Worm (Caenorhabditis elegans): ENCODE measurements around the gene F08F8.10.

The F08F8.10 gene

DNA sequence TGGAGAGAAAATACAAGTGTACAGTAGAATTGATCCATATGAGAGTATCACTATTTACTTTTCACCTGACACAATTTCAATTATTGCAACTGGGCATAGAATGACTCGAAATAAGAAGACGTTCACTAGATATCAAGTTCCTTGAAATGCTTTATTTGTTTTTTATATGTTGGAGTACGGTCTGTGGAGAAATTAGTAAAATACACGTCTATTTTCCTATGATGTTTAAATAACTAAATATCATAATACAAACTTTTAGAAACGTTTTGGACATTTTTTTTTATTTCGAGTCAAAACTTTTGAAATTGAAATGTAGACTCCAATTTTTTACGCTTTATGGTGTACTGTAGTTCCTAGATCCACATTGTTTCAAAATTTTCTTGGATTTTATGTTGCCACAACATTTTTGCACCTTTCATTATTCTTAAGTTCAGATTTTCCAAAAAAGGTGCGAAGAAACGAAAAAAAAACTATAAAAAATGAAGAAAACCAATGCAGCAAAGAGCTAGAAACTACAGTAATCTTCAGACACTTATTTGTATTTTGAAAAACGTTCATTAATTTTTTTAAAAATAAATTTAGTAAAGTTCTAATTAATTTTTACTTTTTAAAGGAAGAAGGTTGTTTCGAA, 12.3 kb upstream of the F08F8.10 start:
- no peak for TF ChIP-seq lin-32 (GFP tag; optimal IDR thresholded peaks at IDR 0.05)
- no peak for TF ChIP-seq mep-1 (tag; optimal IDR thresholded peaks at IDR 0.05)
- no peak for TF ChIP-seq lsy-2 (tag; optimal IDR thresholded peaks at IDR 0.05)
- no peak for TF ChIP-seq unc-62 (GFP tag; optimal IDR thresholded peaks at IDR 0.05)
- no peak for TF ChIP-seq ham-2 (GFP tag; optimal IDR thresholded peaks at IDR 0.05)
- TF ChIP-seq mls-2 (tag; optimal IDR thresholded peaks at IDR 0.05) = no peak
- no peak for TF ChIP-seq mab-5 (tag; optimal IDR thresholded peaks at IDR 0.05)
- no peak for TF ChIP-seq unc-39 (tag; optimal IDR thresholded peaks at IDR 0.05)
- TF ChIP-seq nhr-28 (tag; optimal IDR thresholded peaks at IDR 0.05) = no peak
- TF ChIP-seq flh-1 (GFP tag; optimal IDR thresholded peaks at IDR 0.05) = no peak
- no peak for TF ChIP-seq tbx-8 (GFP tag; optimal IDR thresholded peaks at IDR 0.05)

DNA sequence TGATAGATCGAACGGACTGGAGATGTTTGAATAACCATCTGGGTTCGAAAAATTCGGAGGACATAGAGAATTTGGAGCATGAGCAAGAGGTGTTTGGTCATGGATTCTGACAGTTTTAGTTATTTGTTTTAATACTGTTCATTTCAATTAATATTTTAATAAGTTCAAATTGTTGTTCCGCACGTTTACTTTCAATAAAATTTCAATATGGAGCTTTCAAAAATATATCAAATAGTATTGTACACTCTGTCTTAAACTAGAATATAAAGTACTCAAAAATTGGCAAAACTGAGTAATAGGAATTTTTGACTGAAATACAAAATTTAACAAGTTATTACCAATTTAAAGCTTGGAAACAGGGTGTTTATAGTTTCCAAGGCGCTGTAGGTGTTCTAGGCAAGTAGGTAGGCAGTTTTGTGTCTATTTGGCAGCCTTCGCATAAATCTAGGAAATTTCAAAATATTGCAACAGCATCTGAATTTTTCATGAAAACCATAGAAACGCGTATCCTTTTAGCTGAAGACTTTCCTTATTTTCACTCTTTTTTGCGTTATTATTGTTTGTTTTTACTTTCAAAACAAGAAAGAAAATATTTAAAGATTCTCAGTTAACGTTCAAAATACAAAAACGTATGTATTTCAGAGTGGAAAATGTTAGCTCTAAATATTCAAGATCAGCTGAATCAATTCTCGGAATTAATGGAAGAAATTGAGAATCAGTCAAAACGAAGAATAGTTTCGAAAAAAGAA, 10.0 kb upstream of the F08F8.10 start, which contains the start of the genes T20B12.5 and T20B12.4:
Gene T20B12.5 (minus strand): TSS at position 101 of the 749 bp plus-strand sequence.
Gene T20B12.4 (plus strand): TSS at position 699 of the 749 bp plus-strand sequence.
- TF ChIP-seq mep-1 (tag; optimal IDR thresholded peaks at IDR 0.05) (no peak), snpc-4 (tag; optimal IDR thresholded peaks at IDR 0.05) (no peak), sptf-1 (tag; optimal IDR thresholded peaks at IDR 0.05) (no peak), elt-3 (tag; optimal IDR thresholded peaks at IDR 0.05) (no peak), cnd-1 (tag; optimal IDR thresholded peaks at IDR 0.05) (no peak), unc-39 (tag; optimal IDR thresholded peaks at IDR 0.05) (no peak), ztf-11 (tag; optimal IDR thresholded peaks at IDR 0.05) (no peak), drap-1 (GFP tag; optimal IDR thresholded peaks at IDR 0.05) (no peak), nhr-12 (tag; optimal IDR thresholded peaks at IDR 0.05) (no peak), nhr-76 (tag; optimal IDR thresholded peaks at IDR 0.05) (no peak), ceh-43 (GFP tag; optimal IDR thresholded peaks at IDR 0.05) (no peak)

DNA sequence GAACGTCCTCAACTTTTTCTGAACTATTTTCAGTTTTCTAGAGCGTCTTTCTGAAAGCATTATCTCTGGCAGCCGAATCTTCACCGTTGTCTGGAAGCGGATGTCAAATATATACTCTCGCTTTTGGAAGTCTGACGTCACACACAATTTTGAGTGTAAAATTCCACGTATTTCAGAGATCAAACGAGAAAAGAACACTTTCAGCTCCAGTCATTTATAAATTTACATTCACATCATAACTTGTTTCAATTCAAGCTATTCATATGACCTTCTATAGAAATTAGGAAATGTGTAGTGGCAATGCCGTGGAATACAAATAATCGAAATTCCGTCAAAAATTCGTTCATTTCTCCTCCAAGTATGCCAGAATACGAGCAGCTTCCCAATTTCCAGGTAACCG, 8.4 kb upstream of the F08F8.10 start, which contains the start of gene F08F8.11:
Gene F08F8.11 (plus strand): TSS at position 301 of the 400 bp plus-strand sequence.
- TF ChIP-seq ztf-11 (tag; optimal IDR thresholded peaks at IDR 0.05) = no peak
- no peak for TF ChIP-seq elt-3 (tag; optimal IDR thresholded peaks at IDR 0.05)
- no peak for TF ChIP-seq M03D4.4 (tag; optimal IDR thresholded peaks at IDR 0.05)
- TF ChIP-seq drap-1 (GFP tag; optimal IDR thresholded peaks at IDR 0.05) = no peak
- TF ChIP-seq sem-2 (GFP tag; optimal IDR thresholded peaks at IDR 0.05) = no peak
- no peak for TF ChIP-seq mep-1 (tag; optimal IDR thresholded peaks at IDR 0.05)
- TF ChIP-seq unc-62 (GFP tag; optimal IDR thresholded peaks at IDR 0.05) = no peak
- TF ChIP-seq ceh-43 (GFP tag; optimal IDR thresholded peaks at IDR 0.05) = no peak
- TF ChIP-seq zip-8 (tag; optimal IDR thresholded peaks at IDR 0.05) = no peak
- no peak for TF ChIP-seq ceh-39 (tag; optimal IDR thresholded peaks at IDR 0.05)
- no peak for TF ChIP-seq nhr-2 (tag; optimal IDR thresholded peaks at IDR 0.05)
- TF ChIP-seq bed-3 (GFP tag; optimal IDR thresholded peaks at IDR 0.05) = no peak
- no peak for TF ChIP-seq elt-1 (tag; optimal IDR thresholded peaks at IDR 0.05; ENCODE audit: borderline replicate concordance, insufficient read depth)
- TF ChIP-seq flh-1 (GFP tag; optimal IDR thresholded peaks at IDR 0.05) = no peak
- TF ChIP-seq pha-4 (tag; optimal IDR thresholded peaks at IDR 0.05) = no peak
- TF ChIP-seq blmp-1 (tag; optimal IDR thresholded peaks at IDR 0.05) = no peak
- no peak for TF ChIP-seq tbx-8 (GFP tag; optimal IDR thresholded peaks at IDR 0.05)
- TF ChIP-seq nhr-28 (tag; optimal IDR thresholded peaks at IDR 0.05) = no peak

DNA sequence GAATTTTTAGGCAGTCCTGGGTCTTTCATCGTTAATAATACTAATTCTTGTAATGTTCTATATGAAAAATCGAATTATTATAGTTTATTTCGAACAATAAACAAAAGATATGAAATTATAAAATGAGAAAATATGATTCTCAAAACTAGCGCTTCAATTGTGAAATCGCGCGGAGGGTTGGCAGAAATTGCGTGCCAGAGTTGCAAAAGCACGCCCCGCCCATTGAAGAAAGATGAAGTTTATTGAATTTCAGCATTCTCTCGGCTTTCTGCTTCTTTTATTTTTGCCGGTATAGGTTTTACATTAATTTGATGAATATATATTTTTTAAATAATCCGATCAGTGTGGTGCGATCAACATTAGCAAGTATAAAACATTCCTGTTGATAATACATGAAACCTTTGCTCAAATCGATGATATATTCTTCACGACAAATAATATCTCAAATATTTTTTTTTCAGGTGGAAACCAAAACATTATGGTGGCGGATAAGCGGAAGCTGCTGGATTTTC, 1.9 kb upstream of the F08F8.10 start, which contains the start of the genes eco-1 and hmgr-1:
Gene eco-1 (minus strand): TSS at position 59 of the 512 bp plus-strand sequence.
Gene hmgr-1 (plus strand): TSS at position 462 of the 512 bp plus-strand sequence.
- TF ChIP-seq ces-1 (GFP tag; optimal IDR thresholded peaks at IDR 0.05) (peak; percentile 45), cnd-1 (tag; optimal IDR thresholded peaks at IDR 0.05) (no peak), elt-3 (tag; optimal IDR thresholded peaks at IDR 0.05) (no peak), hlh-1 (tag; optimal IDR thresholded peaks at IDR 0.05) (no peak), lin-32 (GFP tag; optimal IDR thresholded peaks at IDR 0.05) (no peak), elt-1 (tag; optimal IDR thresholded peaks at IDR 0.05; ENCODE audit: borderline replicate concordance, insufficient read depth) (no peak), ztf-11 (tag; optimal IDR thresholded peaks at IDR 0.05) (no peak), M03D4.4 (tag; optimal IDR thresholded peaks at IDR 0.05) (no peak), ceh-39 (tag; optimal IDR thresholded peaks at IDR 0.05) (no peak), nhr-2 (tag; optimal IDR thresholded peaks at IDR 0.05) (no peak), mep-1 (tag; optimal IDR thresholded peaks at IDR 0.05) (peak; percentile 44), lsy-2 (tag; optimal IDR thresholded peaks at IDR 0.05) (peak; percentile 64)

Data from whole organism, mixed stage, embryonic.